Fruit fly (Drosophila melanogaster): ENCODE measurements around the gene Nrt.

DNA sequence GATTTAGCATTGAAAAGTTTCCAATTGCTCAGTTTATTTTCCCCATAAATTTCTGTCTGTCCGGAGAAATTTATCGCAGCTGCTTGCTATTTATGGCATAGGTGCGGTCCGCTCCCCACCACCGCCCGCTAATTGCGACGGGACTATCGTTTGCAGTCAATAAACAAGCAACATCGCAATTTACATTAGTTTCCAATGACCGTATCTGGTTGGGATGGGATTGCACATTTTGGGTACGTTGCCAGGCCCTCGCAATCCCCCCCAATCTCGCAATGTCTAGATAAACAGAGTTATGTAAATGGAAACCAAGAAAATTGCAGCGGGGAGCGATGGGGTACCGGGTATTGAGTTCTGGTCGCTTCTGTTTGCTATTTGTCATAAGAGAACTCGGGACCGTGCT is 38.8 kb downstream of the Nrt start, which contains the start of gene nudC:
- TF ChIP-seq CTCF (optimal IDR thresholded peaks at IDR 0.05) = no peak
- no peak for TF ChIP-seq CG8478 (optimal IDR thresholded peaks at IDR 0.05)
